Worm (Caenorhabditis elegans): ENCODE data around the gene spsb-1.

Gene spsb-1

DNA sequence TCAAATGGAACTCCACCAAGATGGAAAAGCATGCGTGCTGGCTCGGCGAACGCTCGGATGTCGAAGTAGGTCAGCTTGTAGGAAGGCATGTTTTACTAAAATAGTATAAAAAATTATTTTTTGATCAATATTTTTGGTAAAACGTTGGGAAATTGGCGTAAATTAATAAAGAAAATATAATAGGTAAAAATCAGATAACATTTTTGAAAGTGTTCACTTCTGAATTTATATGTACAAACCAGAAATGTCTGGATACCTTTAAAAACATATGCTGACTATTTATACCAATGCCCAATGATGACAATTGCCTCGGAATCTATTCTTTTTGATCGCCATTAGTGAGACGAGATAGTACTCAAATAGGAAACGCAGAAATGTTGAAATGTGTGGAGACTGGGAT lies 11.2 kb upstream of the spsb-1 start, which contains the start of gene gst-35:
Gene gst-35, minus strand, starts transcription at position 101 of the 400 bp plus-strand sequence.
- no peak for TF ChIP-seq skn-1 (tag; optimal IDR thresholded peaks at IDR 0.05)
- TF ChIP-seq ztf-11 (tag; optimal IDR thresholded peaks at IDR 0.05) = no peak
- no peak for TF ChIP-seq ZK546.5 (tag; optimal IDR thresholded peaks at IDR 0.05)
- no peak for TF ChIP-seq blmp-1 (tag; optimal IDR thresholded peaks at IDR 0.05; ENCODE audit: insufficient read depth)
- no peak for TF ChIP-seq nhr-77 (tag; optimal IDR thresholded peaks at IDR 0.05)
- no peak for TF ChIP-seq sma-3 (GFP tag; optimal IDR thresholded peaks at IDR 0.05)
- no peak for TF ChIP-seq unc-39 (tag; optimal IDR thresholded peaks at IDR 0.05)

DNA sequence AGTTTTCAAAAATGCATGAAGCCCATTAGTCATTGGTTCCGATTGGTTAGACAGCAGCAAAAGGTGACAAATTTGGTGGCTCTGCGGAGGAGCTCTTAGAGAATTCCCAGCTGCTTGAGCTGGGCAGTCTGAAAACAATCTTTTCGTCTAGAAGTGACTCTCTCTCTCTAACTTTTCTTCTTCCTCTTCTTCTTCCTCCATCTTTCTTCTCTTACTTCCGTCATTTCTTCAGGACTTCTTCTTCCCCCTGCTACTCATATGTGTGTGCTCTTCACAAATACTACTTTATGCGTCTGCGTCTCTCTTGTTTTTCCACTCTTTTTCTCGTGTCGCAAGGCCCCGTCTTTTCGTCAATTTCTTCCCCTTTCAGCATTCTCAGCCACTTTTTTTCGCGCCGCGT lies 6.6 kb upstream of the spsb-1 start:
- TF ChIP-seq lin-11 (tag; optimal IDR thresholded peaks at IDR 0.05) (no peak), crh-2 (tag; optimal IDR thresholded peaks at IDR 0.05) (no peak), nhr-21 (tag; optimal IDR thresholded peaks at IDR 0.05) (no peak), dmd-4 (tag; optimal IDR thresholded peaks at IDR 0.05) (no peak), mab-5 (tag; optimal IDR thresholded peaks at IDR 0.05) (no peak), zag-1 (tag; optimal IDR thresholded peaks at IDR 0.05) (no peak), blmp-1 (tag; optimal IDR thresholded peaks at IDR 0.05; ENCODE audit: insufficient read depth) (no peak), mdl-1 (tag; optimal IDR thresholded peaks at IDR 0.05) (no peak), gmeb-1 (tag; optimal IDR thresholded peaks at IDR 0.05) (no peak), nhr-12 (tag; optimal IDR thresholded peaks at IDR 0.05) (no peak), ztf-4 (tag; optimal IDR thresholded peaks at IDR 0.05) (no peak), ZK546.5 (tag; optimal IDR thresholded peaks at IDR 0.05) (no peak), ztf-11 (tag; optimal IDR thresholded peaks at IDR 0.05) (no peak), skn-1 (tag; optimal IDR thresholded peaks at IDR 0.05) (no peak), sma-9 (GFP tag; optimal IDR thresholded peaks at IDR 0.05) (peak; percentile 45), sma-9 (tag; optimal IDR thresholded peaks at IDR 0.05) (no peak), snpc-4 (tag; optimal IDR thresholded peaks at IDR 0.05) (no peak), sem-4 (tag; optimal IDR thresholded peaks at IDR 0.05) (no peak), C34F6.9 (tag; optimal IDR thresholded peaks at IDR 0.05) (peak; percentile 76), nhr-11 (tag; optimal IDR thresholded peaks at IDR 0.05) (no peak), alr-1 (tag; optimal IDR thresholded peaks at IDR 0.05) (no peak), lin-39 (tag; optimal IDR thresholded peaks at IDR 0.05) (no peak), ceh-82 (tag; optimal IDR thresholded peaks at IDR 0.05) (no peak), elt-1 (tag; optimal IDR thresholded peaks at IDR 0.05) (no peak), unc-39 (tag; optimal IDR thresholded peaks at IDR 0.05) (no peak), R02D3.7 (tag; optimal IDR thresholded peaks at IDR 0.05) (no peak), fos-1 (tag; optimal IDR thresholded peaks at IDR 0.05) (no peak), elt-3 (tag; optimal IDR thresholded peaks at IDR 0.05) (no peak), lsy-2 (tag; optimal IDR thresholded peaks at IDR 0.05) (peak in 1 of 2 experiments; percentile 25), peb-1 (tag; optimal IDR thresholded peaks at IDR 0.05) (no peak), nhr-129 (tag; optimal IDR thresholded peaks at IDR 0.05) (peak; percentile 45), nhr-25 (tag; optimal IDR thresholded peaks at IDR 0.05) (no peak), ztf-1 (GFP tag; conservative IDR thresholded peaks at IDR 0.05) (no peak), nhr-23 (tag; optimal IDR thresholded peaks at IDR 0.05) (no peak), egl-27 (tag; optimal IDR thresholded peaks at IDR 0.05) (no peak), unc-62 (GFP tag; optimal IDR thresholded peaks at IDR 0.05) (no peak), nhr-6 (tag; optimal IDR thresholded peaks at IDR 0.05) (no peak), mbf-1 (tag; optimal IDR thresholded peaks at IDR 0.05) (no peak), aly-2 (tag; optimal IDR thresholded peaks at IDR 0.05) (no peak), Y55F3AM.14 (GFP tag; optimal IDR thresholded peaks at IDR 0.05) (no peak), ceh-16 (tag; optimal IDR thresholded peaks at IDR 0.05) (no peak), unc-55 (GFP tag; optimal IDR thresholded peaks at IDR 0.05) (peak; percentile 70)

DNA sequence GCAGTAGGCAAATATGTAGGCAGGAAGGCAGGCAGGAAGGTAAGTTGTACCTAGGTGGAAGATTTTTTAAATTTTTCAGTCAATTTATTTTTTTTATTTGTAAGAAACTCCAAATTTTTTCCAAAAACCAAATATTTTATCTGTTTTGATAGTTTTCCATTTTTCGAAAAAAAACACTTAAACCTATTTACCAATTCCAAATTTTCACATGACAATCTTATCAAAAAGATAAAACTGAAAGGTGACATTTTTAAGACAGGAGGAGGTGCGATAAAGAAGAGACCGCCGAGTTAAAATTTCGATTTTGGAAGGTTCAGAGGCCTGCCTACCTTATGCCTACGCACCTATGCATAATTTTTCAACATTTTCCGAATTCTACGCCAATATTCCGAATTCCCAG lies 5.6 kb upstream of the spsb-1 start:
- no peak for TF ChIP-seq sma-9 (GFP tag; optimal IDR thresholded peaks at IDR 0.05)
- no peak for TF ChIP-seq sma-9 (tag; optimal IDR thresholded peaks at IDR 0.05)
- peak; percentile 7 for TF ChIP-seq fos-1 (tag; optimal IDR thresholded peaks at IDR 0.05)
- TF ChIP-seq lin-39 (tag; optimal IDR thresholded peaks at IDR 0.05) = no peak
